Worm (Caenorhabditis elegans) whole organism, mixed stage, embryonic: ENCODE measurements around the gene C07E3.8.

Source experiments
- bed-3 ChIP-seq: fragments of 200-800 bp; sonication (Bioruptor generic); optimal IDR thresholded peaks from 3 replicates; lab custom pipeline; 2018; ENCODE audit warnings: mild to moderate bottlenecking, missing genetic modification characterization, moderate library complexity, missing compliant biosample characterization
- ceh-83 ChIP-seq: fragments of 200-800 bp; sonication (Bioruptor generic); optimal IDR thresholded peaks from 2 replicates; lab custom pipeline; 2018; ENCODE audit warnings: mild to moderate bottlenecking, missing genetic modification characterization, missing compliant biosample characterization
- ces-1 ChIP-seq: fragments of 150-350 bp; optimal IDR thresholded peaks from 2 replicates; lab custom pipeline; 2014; ENCODE audit warnings: missing biosample characterization, missing genetic modification reagents, missing genetic modification characterization
- flh-1 ChIP-seq: fragments of 200-800 bp; sonication (Bioruptor generic); optimal IDR thresholded peaks from 2 replicates; lab custom pipeline; 2018; ENCODE audit warnings: mild to moderate bottlenecking, missing genetic modification characterization, moderate library complexity, missing compliant biosample characterization
- ham-2 ChIP-seq: fragments of 200-800 bp; sonication (Bioruptor generic); optimal IDR thresholded peaks from 2 replicates; lab custom pipeline; 2018; ENCODE audit warnings: mild to moderate bottlenecking, missing genetic modification characterization, missing compliant biosample characterization
- lin-32 ChIP-seq: fragments of 200-800 bp; sonication (Bioruptor generic); optimal IDR thresholded peaks from 2 replicates; lab custom pipeline; 2018; ENCODE audit warnings: mild to moderate bottlenecking, missing genetic modification characterization, missing compliant biosample characterization
- mls-2 ChIP-seq: sonication (generic microtip); optimal IDR thresholded peaks from 2 replicates; lab custom pipeline; 2016; ENCODE audit warnings: mild to moderate bottlenecking, missing genetic modification characterization, moderate library complexity, missing compliant biosample characterization
- nhr-237 ChIP-seq: fragments of 150-350 bp; optimal IDR thresholded peaks from 2 replicates; lab custom pipeline; 2014; ENCODE audit warnings: missing biosample characterization, missing genetic modification characterization
- tbx-8 ChIP-seq: fragments of 200-800 bp; sonication (Bioruptor generic); optimal IDR thresholded peaks from 2 replicates; lab custom pipeline; 2018; ENCODE audit warnings: mild to moderate bottlenecking, missing genetic modification characterization, moderate library complexity, missing compliant biosample characterization

Gene C07E3.8

DNA sequence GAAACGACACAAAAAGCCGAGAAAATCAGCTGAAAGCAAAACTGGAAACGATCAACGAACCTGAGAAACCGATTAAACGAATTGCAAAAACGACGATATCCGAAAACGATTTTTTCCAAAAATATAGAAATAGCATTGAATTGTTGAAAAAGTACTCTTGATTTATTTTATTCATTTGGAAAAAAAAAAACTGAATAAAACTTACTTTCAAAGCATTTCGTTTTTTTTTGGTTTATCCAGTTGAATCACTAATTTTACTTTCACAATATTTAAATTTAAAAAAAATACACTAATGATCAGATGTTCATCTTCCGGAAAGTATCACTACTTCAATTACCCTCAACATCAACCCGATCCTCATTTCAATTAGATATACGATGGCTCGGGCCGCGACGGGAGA lies 44.5 kb downstream of the C07E3.8 start, which contains the start of gene T09F3.5:
Gene T09F3.5, plus strand, starts transcription at position 301 of the 400 bp plus-strand sequence.
- TF ChIP-seq nhr-237 = no peak
- TF ChIP-seq flh-1 (GFP tag; lab: Kevin White, UChicago) = no peak
- no peak for TF ChIP-seq ceh-83
- no peak for TF ChIP-seq tbx-8
- no peak for TF ChIP-seq lin-32 (GFP tag; lab: Kevin White, UChicago)
- TF ChIP-seq bed-3 = no peak
- no peak for TF ChIP-seq ces-1
- TF ChIP-seq mls-2 (tag; lab: Kevin White, UChicago) = no peak
- no peak for TF ChIP-seq ham-2 (GFP tag; lab: Kevin White, UChicago)
